Fruit fly (Drosophila melanogaster): ENCODE data around the gene CG17768.

CG17768 gene

dm6 chr2L:10422643-10423606 is 17.9 kb upstream of the CG17768 start, which contains the start of the genes pie and Wdfy2:
Gene pie, minus strand, starts transcription at chr2L:10422780.
Gene Wdfy2, plus strand, starts transcription at chr2L:10423291.
- no peak for TF ChIP-seq psq (optimal IDR thresholded peaks at IDR 0.05)
- TF ChIP-seq usp (GFP tag; optimal IDR thresholded peaks at IDR 0.05), result no peak
- TF ChIP-seq EcR (GFP tag; optimal IDR thresholded peaks at IDR 0.05), result no peak
- no peak for TF ChIP-seq Dll (optimal IDR thresholded peaks at IDR 0.05)
- TF ChIP-seq CG8478 (optimal IDR thresholded peaks at IDR 0.05), result no peak
- TF ChIP-seq pan (optimal IDR thresholded peaks at IDR 0.05), result no peak

- TF ChIP-seq EcR (GFP tag; optimal IDR thresholded peaks at IDR 0.05) (no peak), usp (GFP tag; optimal IDR thresholded peaks at IDR 0.05) (no peak), pan (optimal IDR thresholded peaks at IDR 0.05) (no peak), CG8478 (optimal IDR thresholded peaks at IDR 0.05) (no peak)
Observed at dm6 chr2L:10418981-10419380, 14.0 kb upstream of the CG17768 start, which contains the start of gene RfC3. Gene RfC3, plus strand, starts transcription at chr2L:10419190.

dm6 chr2L:10413251-10414127 is 8.5 kb upstream of the CG17768 start, which contains the start of the genes CG5355 and Klp31E:
Gene CG5355, minus strand, starts transcription at chr2L:10413463.
Gene Klp31E, plus strand, starts transcription at chr2L:10414017.
- TF ChIP-seq usp (GFP tag; optimal IDR thresholded peaks at IDR 0.05), result no peak
- TF ChIP-seq pan (optimal IDR thresholded peaks at IDR 0.05), result no peak
- TF ChIP-seq Dll (optimal IDR thresholded peaks at IDR 0.05), result no peak
- no peak for TF ChIP-seq psq (optimal IDR thresholded peaks at IDR 0.05)
- TF ChIP-seq EcR (GFP tag; optimal IDR thresholded peaks at IDR 0.05), result no peak
- no peak for TF ChIP-seq CG8478 (optimal IDR thresholded peaks at IDR 0.05)

- no peak for TF ChIP-seq psq (optimal IDR thresholded peaks at IDR 0.05)
- no peak for TF ChIP-seq pan (optimal IDR thresholded peaks at IDR 0.05)
- TF ChIP-seq usp (GFP tag; optimal IDR thresholded peaks at IDR 0.05), result no peak
- no peak for TF ChIP-seq EcR (GFP tag; optimal IDR thresholded peaks at IDR 0.05)
- TF ChIP-seq CG8478 (optimal IDR thresholded peaks at IDR 0.05), result no peak
Observed at dm6 chr2L:10408122-10408576, 3.1 kb upstream of the CG17768 start, which contains the start of the genes Ip259 and RpS27A. Gene Ip259, plus strand, starts transcription at chr2L:10408352. Gene RpS27A, plus strand, starts transcription at chr2L:10408352.

- TF ChIP-seq Dll (optimal IDR thresholded peaks at IDR 0.05), result no peak
- TF ChIP-seq CG8478 (optimal IDR thresholded peaks at IDR 0.05), result no peak
- no peak for TF ChIP-seq psq (optimal IDR thresholded peaks at IDR 0.05)
- TF ChIP-seq EcR (GFP tag; optimal IDR thresholded peaks at IDR 0.05), result no peak
- no peak for TF ChIP-seq pan (optimal IDR thresholded peaks at IDR 0.05)
- no peak for TF ChIP-seq usp (GFP tag; optimal IDR thresholded peaks at IDR 0.05)
Observed at dm6 chr2L:10403803-10404315, 1.1 kb downstream of the CG17768 start.

dm6 chr2L:10396877-10397587 is 8.0 kb downstream of the CG17768 start:
- TF ChIP-seq usp (GFP tag; optimal IDR thresholded peaks at IDR 0.05), result no peak
- no peak for TF ChIP-seq EcR (GFP tag; optimal IDR thresholded peaks at IDR 0.05)
- TF ChIP-seq psq (optimal IDR thresholded peaks at IDR 0.05), result no peak
- no peak for TF ChIP-seq CG8478 (optimal IDR thresholded peaks at IDR 0.05)
- TF ChIP-seq pan (optimal IDR thresholded peaks at IDR 0.05), result no peak
- TF ChIP-seq Dll (optimal IDR thresholded peaks at IDR 0.05), result no peak

dm6 chr2L:10396488-10396824 is 8.5 kb downstream of the CG17768 start, which contains the start of gene Cnot4:
Gene Cnot4, plus strand, starts transcription at chr2L:10396716.
- TF ChIP-seq CG8478 (optimal IDR thresholded peaks at IDR 0.05), result no peak
- no peak for TF ChIP-seq EcR (GFP tag; optimal IDR thresholded peaks at IDR 0.05)
- TF ChIP-seq pan (optimal IDR thresholded peaks at IDR 0.05), result no peak
- no peak for TF ChIP-seq psq (optimal IDR thresholded peaks at IDR 0.05)
- no peak for TF ChIP-seq usp (GFP tag; optimal IDR thresholded peaks at IDR 0.05)

- TF ChIP-seq CG8478 (optimal IDR thresholded peaks at IDR 0.05) (no peak), psq (optimal IDR thresholded peaks at IDR 0.05) (no peak), Dll (optimal IDR thresholded peaks at IDR 0.05) (no peak), EcR (GFP tag; optimal IDR thresholded peaks at IDR 0.05) (no peak), usp (GFP tag; optimal IDR thresholded peaks at IDR 0.05) (no peak)
Observed at dm6 chr2L:10395642-10396487, 9.1 kb downstream of the CG17768 start, which contains the start of gene Mdh1. Gene Mdh1, minus strand, starts transcription at chr2L:10396332.

dm6 chr2L:10395035-10395434 is 10.0 kb downstream of the CG17768 start:
- TF ChIP-seq psq (optimal IDR thresholded peaks at IDR 0.05) (no peak), Dll (optimal IDR thresholded peaks at IDR 0.05) (no peak), EcR (GFP tag; optimal IDR thresholded peaks at IDR 0.05) (no peak), pan (optimal IDR thresholded peaks at IDR 0.05) (no peak)

- TF ChIP-seq EcR (GFP tag; optimal IDR thresholded peaks at IDR 0.05) (no peak), psq (optimal IDR thresholded peaks at IDR 0.05) (no peak), usp (GFP tag; optimal IDR thresholded peaks at IDR 0.05) (no peak), pan (optimal IDR thresholded peaks at IDR 0.05) (no peak), Dll (optimal IDR thresholded peaks at IDR 0.05) (no peak)
Observed at dm6 chr2L:10393467-10393866, 11.5 kb downstream of the CG17768 start.

All from whole organism.